Fruit fly (Drosophila melanogaster) whole organism: Measurements from ENCODE around the gene RpS21.

Experiments
- CG8478 ChIP-seq: fragments of >200 bp; optimal IDR thresholded peaks from 2 replicates; lab custom pipeline; 2018; ENCODE audit warnings: inconsistent platforms
- EcR ChIP-seq, 2 experiments: fragments of >200 bp; optimal IDR thresholded peaks; 2 replicates each; lab custom pipeline; 2017; ENCODE audit warnings: missing biosample characterization in 2 of 2, missing genetic modification characterization in 2 of 2, missing genetic modification reagents in 2 of 2
- pan ChIP-seq: fragments of >200 bp; optimal IDR thresholded peaks from 2 replicates; lab custom pipeline; 2017
- psq ChIP-seq: fragments of >200 bp; optimal IDR thresholded peaks from 2 replicates; lab custom pipeline; 2017

dm6 chr2L:2865560-2866309, 9.9 kb downstream of the RpS21 start:
- TF ChIP-seq CG8478 (lab: Kevin White, UChicago), result no peak
- TF ChIP-seq pan (lab: Kevin White, UChicago), result no peak
- no peak for TF ChIP-seq psq
- no peak for TF ChIP-seq EcR (GFP tag; optimal IDR thresholded peaks at IDR 0.05; lab: Kevin White, UChicago)
